Fruit fly (Drosophila melanogaster): ENCODE measurements around the gene Npc2e.

The Npc2e gene

DNA sequence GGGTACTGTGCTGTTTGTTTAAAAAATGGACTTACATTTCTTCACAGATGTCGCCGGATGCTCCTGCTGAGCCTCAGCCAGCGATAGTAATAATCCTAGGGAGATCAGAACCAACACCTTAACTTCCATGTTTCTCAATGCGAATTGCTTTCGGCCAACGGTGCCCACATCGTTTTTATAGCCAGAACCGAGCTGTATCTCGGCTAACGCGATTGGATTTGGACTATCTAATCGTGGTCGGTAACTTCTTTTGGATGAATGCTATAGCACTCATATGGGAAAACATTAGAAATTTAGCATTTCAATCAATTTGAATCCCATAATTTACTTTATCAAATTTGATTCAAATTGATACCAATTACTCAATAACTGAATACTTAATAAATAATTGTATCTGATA lies 2.8 kb downstream of the Npc2e start, which contains the start of gene Npc2d:
Npc2d (minus strand) TSS at position 133 of the 400 bp plus-strand sequence.
- TF ChIP-seq CG10348 (GFP tag; IDR thresholded peaks at IDR 0.05) (no peak), CG4496 (GFP tag; IDR thresholded peaks at IDR 0.05) (no peak), Pif1A (GFP tag; optimal IDR thresholded peaks at IDR 0.05) (no peak), CG13204 (GFP tag; optimal IDR thresholded peaks at IDR 0.05) (no peak), Ets98B (GFP tag; IDR thresholded peaks at IDR 0.05) (no peak), CG8159 (tag; optimal IDR thresholded peaks at IDR 0.05) (no peak)

- TF ChIP-seq CG10348 (GFP tag; IDR thresholded peaks at IDR 0.05) (no peak), CG14655 (GFP tag; optimal IDR thresholded peaks at IDR 0.05) (no peak), CG8159 (tag; optimal IDR thresholded peaks at IDR 0.05) (no peak), Pif1B (GFP tag; optimal IDR thresholded peaks at IDR 0.05) (no peak)
Observed at dm6 chr3R:10056647-10057046, 3.5 kb downstream of the Npc2e start.

dm6 chr3R:10059358-10059757 lies 6.2 kb downstream of the Npc2e start:
- no peak for TF ChIP-seq CG12605 (GFP tag; IDR thresholded peaks at IDR 0.05)
- no peak for TF ChIP-seq CG13204 (GFP tag; optimal IDR thresholded peaks at IDR 0.05)
- TF ChIP-seq fd96Ca (GFP tag; IDR thresholded peaks at IDR 0.05) = no peak
- TF ChIP-seq CG10348 (GFP tag; IDR thresholded peaks at IDR 0.05) = no peak
- no peak for TF ChIP-seq Pif1B (GFP tag; optimal IDR thresholded peaks at IDR 0.05)
- no peak for TF ChIP-seq Pif1A (GFP tag; optimal IDR thresholded peaks at IDR 0.05)
- TF ChIP-seq D1 (tag; optimal IDR thresholded peaks at IDR 0.05) = no peak
- TF ChIP-seq CG32121 (GFP tag; IDR thresholded peaks at IDR 0.05) = no peak
- TF ChIP-seq Snoo (tag; optimal IDR thresholded peaks at IDR 0.05) = no peak
- no peak for TF ChIP-seq CG34367 (tag; optimal IDR thresholded peaks at IDR 0.05)
- no peak for TF ChIP-seq CG9948 (tag; optimal IDR thresholded peaks at IDR 0.05)
- TF ChIP-seq rn (GFP tag; IDR thresholded peaks at IDR 0.05) = no peak
- no peak for TF ChIP-seq CG8159 (tag; optimal IDR thresholded peaks at IDR 0.05)
- TF ChIP-seq CG4496 (GFP tag; IDR thresholded peaks at IDR 0.05) = no peak
- no peak for TF ChIP-seq gl (tag; optimal IDR thresholded peaks at IDR 0.05)

DNA sequence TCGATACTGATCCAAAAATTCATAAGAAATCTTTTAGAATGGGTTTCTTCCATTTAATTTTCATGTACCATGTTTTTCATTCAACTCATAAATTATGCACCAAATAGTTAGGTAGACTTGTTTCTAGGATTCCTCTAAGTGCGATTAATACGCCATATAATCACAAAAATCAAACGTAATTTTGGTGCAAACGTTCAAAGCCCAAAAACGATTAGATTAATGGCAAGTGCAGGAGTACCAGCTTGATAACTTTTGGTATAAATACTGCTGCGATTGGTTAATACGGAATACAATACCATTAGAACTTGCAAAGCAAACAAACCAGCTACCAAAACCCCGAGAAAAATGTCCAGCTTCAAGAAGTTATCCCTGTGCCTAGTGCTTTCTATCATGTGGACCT lies 6.8 kb downstream of the Npc2e start, which contains the start of gene Npc2c:
Npc2c (plus strand) TSS at position 301 of the 400 bp plus-strand sequence.
- TF ChIP-seq CG17806 (tag; optimal IDR thresholded peaks at IDR 0.05) (no peak), gl (tag; optimal IDR thresholded peaks at IDR 0.05) (no peak)

DNA sequence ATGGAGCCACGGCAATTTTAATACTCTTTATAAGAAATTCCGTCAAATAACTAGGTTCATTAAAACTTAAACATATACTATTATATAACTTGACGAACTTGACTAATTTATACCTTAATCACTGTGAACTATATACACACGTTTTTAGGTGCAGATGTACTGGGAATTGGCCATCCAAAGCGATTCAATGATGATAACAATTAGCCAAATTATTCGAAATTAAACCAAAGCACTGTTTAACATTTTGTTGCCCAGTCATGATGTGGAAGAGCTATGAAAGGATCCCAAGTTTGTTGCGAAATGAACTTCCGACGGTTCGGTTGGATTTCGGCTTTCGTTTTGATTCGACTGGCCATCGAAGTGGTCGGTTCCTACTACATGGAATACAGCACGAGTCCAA lies 9.2 kb downstream of the Npc2e start, which contains the start of gene CG33630:
CG33630 (plus strand) TSS at position 301 of the 400 bp plus-strand sequence.
- TF ChIP-seq CG17806 (tag; optimal IDR thresholded peaks at IDR 0.05) (no peak), Pif1B (GFP tag; optimal IDR thresholded peaks at IDR 0.05) (no peak), EcR (GFP tag; optimal IDR thresholded peaks at IDR 0.05) (no peak), D1 (tag; optimal IDR thresholded peaks at IDR 0.05) (no peak), fd96Ca (GFP tag; IDR thresholded peaks at IDR 0.05) (no peak), CG4496 (GFP tag; IDR thresholded peaks at IDR 0.05) (no peak), CG8301 (tag; optimal IDR thresholded peaks at IDR 0.05) (no peak), Ets98B (GFP tag; IDR thresholded peaks at IDR 0.05) (no peak), Snoo (tag; optimal IDR thresholded peaks at IDR 0.05) (no peak), gl (tag; optimal IDR thresholded peaks at IDR 0.05) (no peak)

DNA sequence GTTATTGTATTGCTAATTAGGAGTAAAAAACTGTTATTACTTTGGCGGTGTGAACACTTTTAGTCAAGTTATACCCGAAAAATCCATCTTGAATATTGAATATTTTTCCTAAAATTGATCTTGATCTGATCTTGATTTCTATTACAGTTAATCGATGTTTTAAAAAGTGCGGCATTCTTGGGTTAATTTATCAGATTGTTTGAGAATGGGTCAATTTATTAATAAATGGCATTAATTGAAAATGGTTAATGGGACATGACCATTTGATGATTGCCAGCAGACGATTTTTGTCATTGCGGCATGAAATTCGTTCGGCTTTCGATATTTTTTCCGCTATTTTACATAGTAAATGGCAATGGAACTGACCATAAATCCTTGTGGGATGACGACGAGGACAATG lies 10.6 kb downstream of the Npc2e start, which contains the start of gene CG33631:
CG33631 (plus strand) TSS at position 301 of the 400 bp plus-strand sequence.
- TF ChIP-seq CG8301 (tag; optimal IDR thresholded peaks at IDR 0.05) (no peak), CG8159 (tag; optimal IDR thresholded peaks at IDR 0.05) (no peak), Snoo (tag; optimal IDR thresholded peaks at IDR 0.05) (no peak), CG13204 (GFP tag; optimal IDR thresholded peaks at IDR 0.05) (no peak), Ets98B (GFP tag; IDR thresholded peaks at IDR 0.05) (no peak), CG34367 (tag; optimal IDR thresholded peaks at IDR 0.05) (no peak), CG4496 (GFP tag; IDR thresholded peaks at IDR 0.05) (no peak), CG15710 (tag; optimal IDR thresholded peaks at IDR 0.05) (no peak), CG14655 (GFP tag; optimal IDR thresholded peaks at IDR 0.05) (no peak), fd96Ca (GFP tag; IDR thresholded peaks at IDR 0.05) (no peak), EcR (GFP tag; optimal IDR thresholded peaks at IDR 0.05) (no peak), D1 (tag; optimal IDR thresholded peaks at IDR 0.05) (no peak), Pif1B (GFP tag; optimal IDR thresholded peaks at IDR 0.05) (no peak)

DNA sequence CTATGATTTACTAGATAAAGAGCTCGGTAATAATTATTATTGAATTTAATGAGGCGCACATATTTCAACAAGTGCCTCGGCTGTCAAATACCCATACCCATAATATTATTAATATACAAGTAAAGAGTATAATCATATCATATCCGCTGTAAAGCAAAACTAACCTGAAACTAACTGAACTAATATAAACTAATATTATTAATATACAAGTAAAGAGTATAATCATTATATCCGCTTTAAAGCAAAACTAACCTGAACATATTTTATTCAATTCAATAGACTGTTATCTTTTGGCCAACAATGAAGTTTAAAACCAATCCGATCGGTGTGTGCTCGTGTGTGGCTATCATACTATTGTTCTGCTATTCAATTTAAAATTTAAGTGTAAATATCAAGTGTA lies 13.3 kb downstream of the Npc2e start, which contains the start of gene CG33783:
CG33783 (plus strand) TSS at position 301 of the 400 bp plus-strand sequence.
- TF ChIP-seq EcR (GFP tag; optimal IDR thresholded peaks at IDR 0.05) (no peak), CG9948 (tag; optimal IDR thresholded peaks at IDR 0.05) (no peak), D1 (tag; optimal IDR thresholded peaks at IDR 0.05) (no peak), Pif1A (GFP tag; optimal IDR thresholded peaks at IDR 0.05) (no peak)

DNA sequence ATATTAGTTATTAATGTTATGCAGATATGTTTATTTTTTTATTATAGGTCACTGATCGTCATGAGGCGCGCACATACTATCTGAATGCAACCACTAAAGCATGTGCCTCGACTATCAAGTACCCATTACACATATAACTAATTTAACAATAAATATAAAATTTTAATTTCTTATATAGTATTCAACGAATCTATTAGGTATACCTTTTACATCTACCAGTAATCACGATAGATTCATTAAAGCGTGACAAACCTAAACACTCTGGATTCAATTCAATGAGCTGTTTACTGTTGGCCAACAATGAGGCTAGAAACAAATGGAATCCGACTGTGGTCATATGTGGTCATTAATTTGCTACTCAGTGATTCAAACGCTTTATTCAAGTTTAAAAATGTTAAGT lies 14.5 kb downstream of the Npc2e start, which contains the start of gene CG33784:
CG33784 (plus strand) TSS at position 301 of the 400 bp plus-strand sequence.
- TF ChIP-seq EcR (GFP tag; optimal IDR thresholded peaks at IDR 0.05) (no peak), CG10348 (GFP tag; IDR thresholded peaks at IDR 0.05) (no peak), CG17806 (tag; optimal IDR thresholded peaks at IDR 0.05) (no peak), CG15710 (tag; optimal IDR thresholded peaks at IDR 0.05) (no peak)
